Worm (Caenorhabditis elegans) whole organism, L1 larva: ENCODE data around the gene twk-46.
"Not testable (repeated sequence)": the region's sequence is repeated elsewhere in the genome, so short reads cannot be mapped to it uniquely, and the experiment has no call there.

Source experiments
- F16B12.6 ChIP-seq: fragments of 150-350 bp; optimal IDR thresholded peaks from 2 replicates; lab custom pipeline; 2014; ENCODE audit warnings: missing biosample characterization, missing genetic modification characterization
- aly-2 ChIP-seq: fragments of 150-350 bp; optimal IDR thresholded peaks from 2 replicates; lab custom pipeline; 2014; ENCODE audit warnings: missing biosample characterization, missing genetic modification characterization
- ama-1 ChIP-seq: fragments of 150-350 bp; optimal IDR thresholded peaks from 2 replicates; lab custom pipeline; 2014
- ceh-8 ChIP-seq: fragments of 200-800 bp; sonication (Bioruptor generic); optimal IDR thresholded peaks from 2 replicates; lab custom pipeline; 2018; ENCODE audit warnings: mild to moderate bottlenecking, missing genetic modification characterization, moderate library complexity, missing compliant biosample characterization
- ceh-88 ChIP-seq: fragments of 200-800 bp; sonication (Bioruptor generic); IDR thresholded peaks from 2 replicates; pipeline ENCODE4 v1.3.6; 2022; ENCODE audit warnings: missing genetic modification characterization, missing compliant biosample characterization
- ceh-90 ChIP-seq: sonication (generic microtip); optimal IDR thresholded peaks from 2 replicates; lab custom pipeline; 2016; ENCODE audit warnings: missing genetic modification characterization, missing compliant biosample characterization
- dsc-1 ChIP-seq: sonication (generic microtip); optimal IDR thresholded peaks from 2 replicates; lab custom pipeline; 2016; ENCODE audit warnings: mild to moderate bottlenecking, missing genetic modification characterization, missing compliant biosample characterization
- efl-1 ChIP-seq, 4 experiments: fragments of 150-350 bp; optimal IDR thresholded peaks in 3 of 4; peaks in 1 of 4; 1 replicate in 1 of 4; 2 replicates in 3 of 4; lab custom pipeline; 2014; ENCODE audit warnings: missing biosample characterization in 2 of 4, missing genetic modification characterization in 2 of 4, missing genetic modification reagents in 2 of 4
- egl-13 ChIP-seq: sonication (generic microtip); optimal IDR thresholded peaks from 2 replicates; lab custom pipeline; 2016; ENCODE audit warnings: missing genotype, missing genetic modification reagents, missing genetic modification characterization, missing compliant biosample characterization
- egl-27 ChIP-seq, 2 experiments: fragments of 150-350 bp in 1 of 2; sonication (generic microtip); optimal IDR thresholded peaks; 3 replicates each; lab custom pipeline; 2017 to 2018; ENCODE audit warnings: missing biosample characterization in 2 of 2, missing genetic modification characterization in 2 of 2, missing genetic modification reagents in 2 of 2
- elt-2 ChIP-seq: sonication (generic microtip); optimal IDR thresholded peaks from 2 replicates; lab custom pipeline; 2016; ENCODE audit warnings: missing genetic modification characterization, mild to moderate bottlenecking, inconsistent platforms, missing compliant biosample characterization, missing genetic modification reagents
- ets-5 ChIP-seq: fragments of 200-800 bp; sonication (Bioruptor generic); IDR thresholded peaks from 2 replicates; pipeline ENCODE4 v1.3.6; 2022; ENCODE audit warnings: missing genetic modification characterization, missing compliant biosample characterization
- grh-1 ChIP-seq: fragments of 200-800 bp; sonication (Bioruptor generic); IDR thresholded peaks from 2 replicates; pipeline ENCODE4 v1.3.6; 2022; ENCODE audit warnings: missing genetic modification reagents, missing genetic modification characterization, missing compliant biosample characterization
- hlh-17 ChIP-seq: fragments of 200-800 bp; sonication (Bioruptor generic); optimal IDR thresholded peaks from 2 replicates; lab custom pipeline; 2018; ENCODE audit warnings: missing genetic modification characterization, mild to moderate bottlenecking, missing compliant biosample characterization, moderate library complexity, borderline replicate concordance
- irx-1 ChIP-seq: sonication (generic microtip); optimal IDR thresholded peaks from 2 replicates; lab custom pipeline; 2016; ENCODE audit warnings: missing genetic modification characterization, missing compliant biosample characterization
- jun-1 ChIP-seq: fragments of 150-350 bp; optimal IDR thresholded peaks from 2 replicates; lab custom pipeline; 2014; ENCODE audit warnings: missing biosample characterization, missing genetic modification reagents, missing genetic modification characterization
- lin-14 ChIP-seq: fragments of 200-800 bp; sonication (Bioruptor generic); optimal IDR thresholded peaks from 2 replicates; lab custom pipeline; 2018; ENCODE audit warnings: mild to moderate bottlenecking, missing genetic modification characterization, moderate library complexity, missing compliant biosample characterization
- lin-15B ChIP-seq: fragments of 150-350 bp; sonication (generic microtip); optimal IDR thresholded peaks from 3 replicates; lab custom pipeline; 2014; ENCODE audit warnings: missing biosample characterization, missing genetic modification characterization
- lin-35 ChIP-seq, 2 experiments: fragments of 150-350 bp; optimal IDR thresholded peaks; 2 replicates each; lab custom pipeline; 2014; ENCODE audit warnings: missing biosample characterization in 2 of 2, missing genetic modification characterization in 2 of 2, missing genetic modification reagents in 2 of 2
- lsy-2 ChIP-seq, 2 experiments: fragments of 150-350 bp; optimal IDR thresholded peaks; 2 replicates each; lab custom pipeline; 2014; ENCODE audit warnings: missing biosample characterization in 2 of 2, missing genetic modification characterization in 2 of 2
- mef-2 ChIP-seq: fragments of 150-350 bp; optimal IDR thresholded peaks from 2 replicates; lab custom pipeline; 2014; ENCODE audit warnings: missing biosample characterization, missing genetic modification characterization
- nhr-11 ChIP-seq: fragments of 150-350 bp; optimal IDR thresholded peaks from 2 replicates; lab custom pipeline; 2014; ENCODE audit warnings: missing biosample characterization, missing genetic modification characterization
- nhr-19 ChIP-seq: fragments of 200-800 bp; sonication (Bioruptor generic); conservative IDR thresholded peaks from 2 replicates; pipeline ENCODE4 v1.3.6; 2022; ENCODE audit warnings: missing genetic modification characterization, missing compliant biosample characterization
- nhr-47 ChIP-seq: sonication (generic microtip); optimal IDR thresholded peaks from 2 replicates; lab custom pipeline; 2016; ENCODE audit warnings: mild to moderate bottlenecking, missing genetic modification characterization, moderate library complexity, missing compliant biosample characterization
- nhr-71 ChIP-seq: sonication (generic microtip); optimal IDR thresholded peaks from 2 replicates; lab custom pipeline; 2016; ENCODE audit warnings: mild to moderate bottlenecking, missing genetic modification characterization, moderate library complexity, missing compliant biosample characterization
- nhr-77 ChIP-seq: fragments of 150-350 bp; optimal IDR thresholded peaks from 2 replicates; lab custom pipeline; 2014; ENCODE audit warnings: missing biosample characterization, missing genetic modification characterization
- nhr-85 ChIP-seq: sonication (generic microtip); peaks from one replicate; lab custom pipeline; 2016; ENCODE audit warnings: missing genetic modification characterization, inconsistent platforms, missing compliant biosample characterization
- pag-3 ChIP-seq: sonication (generic microtip); optimal IDR thresholded peaks from 2 replicates; lab custom pipeline; 2017; ENCODE audit warnings: missing genetic modification characterization, mild to moderate bottlenecking, missing compliant biosample characterization, antibody characterized with exemption, borderline replicate concordance; ENCODE audit not compliant: insufficient read depth
- rnt-1 ChIP-seq: sonication (generic microtip); optimal IDR thresholded peaks from 2 replicates; lab custom pipeline; 2016; ENCODE audit warnings: mild to moderate bottlenecking, missing genetic modification characterization, moderate library complexity, missing compliant biosample characterization
- sox-4 ChIP-seq: sonication (generic microtip); optimal IDR thresholded peaks from 2 replicates; lab custom pipeline; 2016; ENCODE audit warnings: missing genetic modification characterization, missing compliant biosample characterization
- sup-37 ChIP-seq: fragments of 200-800 bp; sonication (Bioruptor generic); optimal IDR thresholded peaks from 2 replicates; lab custom pipeline; 2018; ENCODE audit warnings: mild to moderate bottlenecking, missing genetic modification characterization, missing compliant biosample characterization
- swsn-7 ChIP-seq: sonication (generic microtip); optimal IDR thresholded peaks from 2 replicates; lab custom pipeline; 2016; ENCODE audit warnings: missing genetic modification characterization, missing compliant biosample characterization
- unc-130 ChIP-seq: fragments of 150-350 bp; optimal IDR thresholded peaks from 2 replicates; lab custom pipeline; 2017; ENCODE audit warnings: missing biosample characterization, missing genetic modification characterization, inconsistent platforms
- unc-30 ChIP-seq: sonication (generic microtip); optimal IDR thresholded peaks from 2 replicates; lab custom pipeline; 2017; ENCODE audit warnings: missing biosample characterization, missing genetic modification characterization
- unc-86 ChIP-seq: sonication (generic microtip); optimal IDR thresholded peaks from 2 replicates; lab custom pipeline; 2016; ENCODE audit warnings: missing genetic modification characterization, missing compliant biosample characterization
- vab-15 ChIP-seq: sonication (generic microtip); optimal IDR thresholded peaks from 2 replicates; lab custom pipeline; 2017; ENCODE audit warnings: missing genotype, mild to moderate bottlenecking, missing genetic modification characterization, missing compliant biosample characterization
- xbp-1 ChIP-seq: sonication (generic microtip); optimal IDR thresholded peaks from 2 replicates; lab custom pipeline; 2016; ENCODE audit warnings: missing genetic modification characterization, missing compliant biosample characterization
- zag-1 ChIP-seq: fragments of 150-350 bp; optimal IDR thresholded peaks from 2 replicates; lab custom pipeline; 2014; ENCODE audit warnings: missing biosample characterization, missing genetic modification characterization
- zip-4 ChIP-seq: fragments of 200-800 bp; sonication (Bioruptor generic); optimal IDR thresholded peaks from 2 replicates; lab custom pipeline; 2018; ENCODE audit warnings: mild to moderate bottlenecking, missing genetic modification characterization, moderate library complexity, missing compliant biosample characterization

The twk-46 gene

DNA sequence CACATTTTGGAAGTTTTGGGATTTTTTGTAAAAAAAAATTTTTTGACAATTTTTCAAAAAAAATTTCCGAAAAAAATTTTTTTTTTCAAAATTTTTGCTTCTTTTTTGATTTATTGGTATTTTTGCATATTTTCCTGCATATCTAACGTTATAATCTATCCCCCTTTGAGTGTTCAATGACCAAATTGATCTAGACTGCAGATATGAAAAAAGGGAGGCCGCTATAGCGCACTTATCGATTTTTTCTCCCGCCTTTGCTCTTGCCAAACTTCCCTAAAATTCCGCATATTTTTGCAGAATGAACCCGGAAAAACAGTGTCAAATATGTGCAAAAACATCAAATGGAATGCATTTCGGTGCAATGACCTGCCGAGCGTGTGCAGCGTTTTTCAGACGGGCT is 27.5 kb downstream of the twk-46 start, which contains the start of gene nhr-145:
TSS of gene nhr-145 (plus strand) at position 298 of the 400 bp plus-strand sequence.
- TF ChIP-seq swsn-7 (tag; lab: Kevin White, UChicago): no peak
- TF ChIP-seq hlh-17 (GFP tag; lab: Kevin White, UChicago): no peak
- no peak for TF ChIP-seq nhr-11 (tag; lab: Kevin White, UChicago)
- TF ChIP-seq ceh-88: no peak
- peak; percentile 26 for TF ChIP-seq nhr-19 (GFP tag; lab: Robert Waterston, UW)
- peak; percentile 30 for TF ChIP-seq nhr-85 (tag; lab: Kevin White, UChicago)
- TF ChIP-seq nhr-77 (tag; lab: Kevin White, UChicago): no peak
- TF ChIP-seq ceh-90 (tag; lab: Kevin White, UChicago): no peak
- TF ChIP-seq ama-1: no peak
- TF ChIP-seq ceh-8: no peak
- no peak for TF ChIP-seq aly-2 (tag; lab: Kevin White, UChicago)
- no peak for TF ChIP-seq sup-37 (GFP tag; lab: Kevin White, UChicago)
- no peak for TF ChIP-seq lin-35 (GFP tag; optimal IDR thresholded peaks at IDR 0.05; lab: Kevin White, UChicago)

ce11 chrV:19090885-19091284 is 30.9 kb downstream of the twk-46 start:
- TF ChIP-seq ceh-90 (tag; lab: Kevin White, UChicago): no peak
- TF ChIP-seq unc-30 (tag; lab: Kevin White, UChicago): no peak
- TF ChIP-seq pag-3 (tag; lab: Kevin White, UChicago): no peak
- TF ChIP-seq grh-1: no peak
- no peak for TF ChIP-seq jun-1 (tag; lab: Kevin White, UChicago)
- no peak for TF ChIP-seq efl-1 (optimal IDR thresholded peaks at IDR 0.05; lab: Kevin White, UChicago)
- TF ChIP-seq efl-1 (GFP tag; optimal IDR thresholded peaks at IDR 0.05 in 1 of 2; lab: Kevin White, UChicago): no peak
- TF ChIP-seq unc-86 (tag; lab: Kevin White, UChicago): no peak
- TF ChIP-seq dsc-1 (tag; lab: Kevin White, UChicago): no peak
- no peak for TF ChIP-seq mef-2 (tag; lab: Kevin White, UChicago)
- TF ChIP-seq xbp-1 (tag; lab: Kevin White, UChicago): no peak
- no peak for TF ChIP-seq ets-5
- no peak for TF ChIP-seq nhr-71 (tag; lab: Kevin White, UChicago)
- TF ChIP-seq rnt-1 (tag; lab: Kevin White, UChicago): no peak
- no peak for TF ChIP-seq ceh-88
- TF ChIP-seq elt-2 (tag; lab: Kevin White, UChicago): no peak
- no peak for TF ChIP-seq F16B12.6 (tag; lab: Kevin White, UChicago)
- no peak for TF ChIP-seq nhr-77 (tag; lab: Kevin White, UChicago)
- no peak for TF ChIP-seq lin-14
- no peak for TF ChIP-seq lin-15B (tag; lab: Kevin White, UChicago)

ce11 chrV:19099504-19099903 is 39.5 kb downstream of the twk-46 start:
- TF ChIP-seq efl-1 (optimal IDR thresholded peaks at IDR 0.05; lab: Kevin White, UChicago) (no peak), efl-1 (GFP tag; optimal IDR thresholded peaks at IDR 0.05 in 1 of 2; lab: Kevin White, UChicago) (peak in 1 of 2 experiments; percentile 39), irx-1 (tag; lab: Kevin White, UChicago) (no peak)

DNA sequence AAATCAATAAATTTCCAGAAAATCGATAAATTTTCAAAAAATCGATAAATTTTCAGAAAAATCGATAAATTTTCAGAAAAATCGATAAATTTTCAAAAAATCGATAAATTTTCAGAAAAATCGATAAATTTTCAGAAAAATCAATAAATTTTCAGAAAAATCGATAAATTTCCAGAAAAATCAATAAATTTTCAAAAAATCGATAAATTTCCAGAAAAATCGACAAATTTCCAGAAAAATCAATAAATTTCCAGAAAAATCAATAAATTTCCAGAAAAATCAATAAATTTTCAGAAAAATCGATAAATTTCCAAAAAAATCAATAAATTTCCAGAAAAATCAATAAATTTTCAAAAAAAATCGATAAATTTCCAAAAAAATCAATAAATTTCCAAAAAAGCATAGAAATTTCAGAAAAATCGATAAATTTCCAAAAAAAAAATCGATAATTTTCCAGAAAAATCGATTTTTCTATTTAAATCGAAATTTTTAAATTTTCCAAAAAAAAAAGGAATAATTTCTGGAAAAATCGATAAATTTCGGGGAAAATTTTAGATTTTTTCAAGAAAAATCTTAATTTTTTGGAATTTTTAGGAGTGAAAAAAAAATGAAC is 41.7 kb downstream of the twk-46 start, which contains the start of gene zhp-4:
TSS of gene zhp-4 (minus strand) at position 198 of the 613 bp plus-strand sequence.
- not testable (repeated sequence) for TF ChIP-seq nhr-47 (tag; lab: Kevin White, UChicago); zip-4 (GFP tag; lab: Kevin White, UChicago); egl-13
- TF ChIP-seq, all 84 proteins: peak for 0; not testable (repeated sequence) for 84

ce11 chrV:19107065-19107464 is 47.1 kb downstream of the twk-46 start:
- no peak for TF ChIP-seq unc-130
- TF ChIP-seq sox-4 (tag; lab: Kevin White, UChicago): no peak
- no peak for TF ChIP-seq lsy-2 (tag; optimal IDR thresholded peaks at IDR 0.05; lab: Kevin White, UChicago)
- TF ChIP-seq mef-2 (tag; lab: Kevin White, UChicago): no peak
- no peak for TF ChIP-seq zag-1 (tag; lab: Kevin White, UChicago)
- TF ChIP-seq egl-13: no peak
- no peak for TF ChIP-seq vab-15
- no peak for TF ChIP-seq lin-35 (GFP tag; optimal IDR thresholded peaks at IDR 0.05; lab: Kevin White, UChicago)
- TF ChIP-seq sup-37 (GFP tag; lab: Kevin White, UChicago): no peak
- TF ChIP-seq egl-27 (tag; optimal IDR thresholded peaks at IDR 0.05; lab: Kevin White, UChicago): no peak
- TF ChIP-seq aly-2 (tag; lab: Kevin White, UChicago): no peak
- no peak for TF ChIP-seq ceh-8
